Fruit fly (Drosophila melanogaster) whole organism, embryonic: ENCODE measurements around the gene EndoGI.

ENCODE experiments used
- Atf3 ChIP-seq: fragments of 200-800 bp; sonication (Bioruptor generic); optimal IDR thresholded peaks from 3 replicates; lab custom pipeline; 2016; ENCODE audit warnings: missing biosample characterization, missing genetic modification characterization
- CG10959 ChIP-seq: fragments of 200-800 bp; sonication (Bioruptor generic); IDR thresholded peaks from 2 replicates; pipeline ENCODE4 v1.3.6; 2022; ENCODE audit warnings: missing biosample characterization, missing genetic modification characterization
- CG10979 ChIP-seq: fragments of 200-800 bp; sonication (Bioruptor generic); optimal IDR thresholded peaks from 2 replicates; lab custom pipeline; 2018; ENCODE audit warnings: missing biosample characterization, mild to moderate bottlenecking, missing genetic modification characterization, moderate library complexity
- CG11093 ChIP-seq: fragments of 200-800 bp; sonication (Bioruptor generic); IDR thresholded peaks from 3 replicates; pipeline ENCODE4 v1.3.6; 2022; ENCODE audit warnings: missing biosample characterization, missing genetic modification characterization
- CG12299 ChIP-seq: fragments of 200-800 bp; sonication (Bioruptor generic); optimal IDR thresholded peaks from 2 replicates; lab custom pipeline; 2018; ENCODE audit warnings: missing biosample characterization, mild to moderate bottlenecking, missing genetic modification characterization
- CG12744 ChIP-seq: fragments of 200-800 bp; sonication (Bioruptor generic); optimal IDR thresholded peaks from 2 replicates; lab custom pipeline; 2016; ENCODE audit warnings: missing biosample characterization, missing genetic modification characterization
- CG13624 ChIP-seq: fragments of 200-800 bp; sonication (Bioruptor generic); optimal IDR thresholded peaks from 2 replicates; lab custom pipeline; 2016; ENCODE audit warnings: missing biosample characterization, missing genetic modification characterization
- CG14710 ChIP-seq: fragments of 200-800 bp; sonication (Bioruptor generic); optimal IDR thresholded peaks from 3 replicates; lab custom pipeline; 2019; ENCODE audit warnings: missing biosample characterization, mild to moderate bottlenecking, missing genetic modification characterization, moderate library complexity
- CG15269 ChIP-seq: fragments of 200-800 bp; sonication (Bioruptor generic); optimal IDR thresholded peaks from 2 replicates; lab custom pipeline; 2018; ENCODE audit warnings: missing biosample characterization, mild to moderate bottlenecking, missing genetic modification characterization, moderate library complexity
- CG16779 ChIP-seq: fragments of 200-800 bp; sonication (Bioruptor generic); IDR thresholded peaks from 2 replicates; pipeline ENCODE4 v1.3.6; 2022; ENCODE audit warnings: missing biosample characterization, missing genetic modification characterization
- CG17361 ChIP-seq: fragments of 200-800 bp; sonication (Bioruptor generic); IDR thresholded peaks from 3 replicates; pipeline ENCODE4 v1.3.6; 2022; ENCODE audit warnings: missing biosample characterization, missing genetic modification characterization
- CG17385 ChIP-seq: fragments of 200-800 bp; sonication (Bioruptor generic); optimal IDR thresholded peaks from 3 replicates; lab custom pipeline; 2018; ENCODE audit warnings: missing biosample characterization, mild to moderate bottlenecking, missing genetic modification characterization
- CG18619 ChIP-seq: fragments of 200-800 bp; sonication (Bioruptor generic); optimal IDR thresholded peaks from 3 replicates; lab custom pipeline; 2017; ENCODE audit warnings: missing biosample characterization, mild to moderate bottlenecking, missing genetic modification characterization
- CG2712 ChIP-seq: fragments of 200-800 bp; optimal IDR thresholded peaks from 3 replicates; lab custom pipeline; 2019; ENCODE audit warnings: missing biosample characterization, mild to moderate bottlenecking, missing genetic modification characterization, moderate library complexity
- CG30020 ChIP-seq: fragments of 200-800 bp; optimal IDR thresholded peaks from 2 replicates; lab custom pipeline; 2019; ENCODE audit warnings: missing biosample characterization, mild to moderate bottlenecking, missing genetic modification characterization, moderate library complexity
- CG34376 ChIP-seq: fragments of 200-800 bp; sonication (Bioruptor generic); optimal IDR thresholded peaks from 2 replicates; lab custom pipeline; 2018; ENCODE audit warnings: missing biosample characterization, mild to moderate bottlenecking, missing genetic modification characterization
- CG6254 ChIP-seq: fragments of 200-800 bp; sonication (Bioruptor generic); optimal IDR thresholded peaks from 3 replicates; lab custom pipeline; 2017; ENCODE audit warnings: mild to moderate bottlenecking, missing biosample characterization, missing genetic modification reagents, missing genetic modification characterization
- CG7745 ChIP-seq: fragments of 200-800 bp; sonication (Bioruptor generic); optimal IDR thresholded peaks from 2 replicates; lab custom pipeline; 2018; ENCODE audit warnings: missing biosample characterization, mild to moderate bottlenecking, missing genetic modification characterization, moderate library complexity
- D ChIP-seq, 2 experiments: fragments of 200-800 bp in 1 of 2; fragments of >200 bp in 1 of 2; sonication (Bioruptor generic) in 1 of 2; optimal IDR thresholded peaks; 2 replicates in 1 of 2; 3 replicates in 1 of 2; lab custom pipeline; 2017; ENCODE audit warnings: mild to moderate bottlenecking in 1 of 2, missing biosample characterization in 1 of 2, missing genetic modification characterization in 1 of 2, missing genetic modification reagents in 1 of 2
- E2f1 ChIP-seq: fragments of 200-800 bp; sonication (Bioruptor generic); IDR thresholded peaks from 2 replicates; pipeline ENCODE4 v1.3.6; 2022; ENCODE audit warnings: missing biosample characterization, missing genetic modification characterization
- HHEX ChIP-seq: fragments of 200-800 bp; sonication (Bioruptor generic); optimal IDR thresholded peaks from 3 replicates; lab custom pipeline; 2017; ENCODE audit warnings: missing biosample characterization, mild to moderate bottlenecking, missing genetic modification characterization, missing genetic modification reagents
- Hey ChIP-seq: fragments of 200-800 bp; sonication (Bioruptor generic); optimal IDR thresholded peaks from 3 replicates; lab custom pipeline; 2018; ENCODE audit warnings: missing biosample characterization, mild to moderate bottlenecking, missing genetic modification characterization
- Hr39 ChIP-seq: fragments of >200 bp; optimal IDR thresholded peaks from 2 replicates; lab custom pipeline; 2017
- Jarid2 ChIP-seq: fragments of 200-800 bp; sonication (Bioruptor generic); optimal IDR thresholded peaks from 3 replicates; lab custom pipeline; 2017; ENCODE audit warnings: mild to moderate bottlenecking, missing biosample characterization, missing genetic modification reagents, missing genetic modification characterization
- MESR4 ChIP-seq: fragments of 200-800 bp; sonication (Bioruptor generic); optimal IDR thresholded peaks from 2 replicates; lab custom pipeline; 2018; ENCODE audit warnings: missing biosample characterization, mild to moderate bottlenecking, missing genetic modification characterization, moderate library complexity
- Meics ChIP-seq: fragments of 200-800 bp; sonication (Bioruptor generic); optimal IDR thresholded peaks from 2 replicates; lab custom pipeline; 2017; ENCODE audit warnings: missing biosample characterization, mild to moderate bottlenecking, missing genetic modification characterization
- Mes4 ChIP-seq: fragments of 200-800 bp; sonication (Bioruptor generic); optimal IDR thresholded peaks from 2 replicates; lab custom pipeline; 2016; ENCODE audit warnings: missing biosample characterization, missing genetic modification characterization
- Mrtf ChIP-seq: fragments of 200-800 bp; sonication (Bioruptor generic); IDR thresholded peaks from 3 replicates; pipeline ENCODE4 v1.3.6; 2022; ENCODE audit warnings: missing biosample characterization, missing genetic modification characterization
- NFAT ChIP-seq: fragments of 200-800 bp; sonication (Bioruptor generic); IDR thresholded peaks from 2 replicates; pipeline ENCODE4 v1.3.6; 2022; ENCODE audit warnings: missing biosample characterization, missing genetic modification characterization
- Nf-YA ChIP-seq: fragments of 200-800 bp; sonication (Bioruptor generic); IDR thresholded peaks from 2 replicates; pipeline ENCODE4 v1.3.6; 2022; ENCODE audit warnings: missing biosample characterization, missing genetic modification characterization
- Oaz ChIP-seq: fragments of 200-800 bp; sonication (Bioruptor generic); IDR thresholded peaks from 2 replicates; pipeline ENCODE4 v1.3.6; 2022; ENCODE audit warnings: missing biosample characterization, missing genetic modification characterization
- Ptx1 ChIP-seq: fragments of 200-800 bp; sonication (Bioruptor generic); IDR thresholded peaks from 2 replicates; pipeline ENCODE4 v1.3.6; 2022; ENCODE audit warnings: missing biosample characterization, missing genetic modification characterization
- Sox100B ChIP-seq: fragments of 200-800 bp; sonication (Bioruptor generic); optimal IDR thresholded peaks from 3 replicates; lab custom pipeline; 2018; ENCODE audit warnings: missing biosample characterization, mild to moderate bottlenecking, missing genetic modification characterization
- ac ChIP-seq: fragments of 200-800 bp; sonication (Bioruptor generic); optimal IDR thresholded peaks from 3 replicates; lab custom pipeline; 2017; ENCODE audit warnings: missing biosample characterization, mild to moderate bottlenecking, missing genetic modification characterization
- ap ChIP-seq: fragments of 200-800 bp; sonication (Bioruptor generic); IDR thresholded peaks from 2 replicates; pipeline ENCODE4 v1.3.6; 2022; ENCODE audit warnings: missing biosample characterization, missing genetic modification characterization
- ara ChIP-seq: fragments of 200-800 bp; sonication (Bioruptor generic); IDR thresholded peaks from 2 replicates; pipeline ENCODE4 v1.3.6; 2022; ENCODE audit warnings: missing biosample characterization, missing genetic modification characterization
- br ChIP-seq: fragments of >200 bp; optimal IDR thresholded peaks from 2 replicates; lab custom pipeline; 2017
- disco-r ChIP-seq: fragments of 200-800 bp; sonication (Bioruptor generic); optimal IDR thresholded peaks from 2 replicates; lab custom pipeline; 2016; ENCODE audit warnings: missing biosample characterization, missing genetic modification characterization
- dpn ChIP-seq, 2 experiments: fragments of 200-800 bp; sonication (Bioruptor generic); optimal IDR thresholded peaks; 3 replicates each; lab custom pipeline; 2016; ENCODE audit warnings: missing biosample characterization in 2 of 2, missing genetic modification characterization in 2 of 2
- en ChIP-seq: fragments of 200-800 bp; sonication (Bioruptor generic); optimal IDR thresholded peaks from 2 replicates; lab custom pipeline; 2016; ENCODE audit warnings: missing biosample characterization, missing genetic modification characterization
- exex ChIP-seq: fragments of 200-800 bp; sonication (Bioruptor generic); optimal IDR thresholded peaks from 4 replicates; lab custom pipeline; 2018; ENCODE audit warnings: missing biosample characterization, mild to moderate bottlenecking, missing genetic modification characterization, moderate library complexity
- fd96Cb ChIP-seq: fragments of 200-800 bp; sonication (Bioruptor generic); optimal IDR thresholded peaks from 2 replicates; lab custom pipeline; 2018; ENCODE audit warnings: missing biosample characterization, mild to moderate bottlenecking, missing genetic modification characterization, moderate library complexity
- gro ChIP-seq: fragments of 200-800 bp; sonication (Bioruptor generic); optimal IDR thresholded peaks from 2 replicates; lab custom pipeline; 2016; ENCODE audit warnings: missing biosample characterization, missing genetic modification characterization
- lov ChIP-seq, 2 experiments: fragments of 200-800 bp in 1 of 2; fragments of >200 bp in 1 of 2; sonication (Bioruptor generic) in 1 of 2; IDR thresholded peaks in 1 of 2; optimal IDR thresholded peaks in 1 of 2; 2 replicates in 1 of 2; 3 replicates in 1 of 2; pipeline versions ENCODE4 v1.3.6 to Lab custom; 2017 to 2022; ENCODE audit warnings: missing biosample characterization in 1 of 2, missing genetic modification characterization in 1 of 2
- org-1 ChIP-seq: fragments of 200-800 bp; sonication (Bioruptor generic); optimal IDR thresholded peaks from 2 replicates; lab custom pipeline; 2017; ENCODE audit warnings: missing biosample characterization, missing genetic modification characterization
- sens ChIP-seq: fragments of 200-800 bp; sonication (Bioruptor generic); peaks from one replicate; lab custom pipeline; 2016; ENCODE audit warnings: missing biosample characterization, missing genetic modification characterization
- slp2 ChIP-seq: fragments of 200-800 bp; sonication (Bioruptor generic); optimal IDR thresholded peaks from 2 replicates; lab custom pipeline; 2016; ENCODE audit warnings: missing biosample characterization, missing genetic modification characterization
- tgo ChIP-seq: fragments of 200-800 bp; sonication (Bioruptor generic); IDR thresholded peaks from 3 replicates; pipeline ENCODE4 v1.3.6; 2022; ENCODE audit warnings: missing biosample characterization, missing genetic modification characterization
- unpg ChIP-seq: fragments of 200-800 bp; sonication (Bioruptor generic); optimal IDR thresholded peaks from 3 replicates; lab custom pipeline; 2018; ENCODE audit warnings: missing biosample characterization, mild to moderate bottlenecking, missing genetic modification characterization, moderate library complexity
- z ChIP-seq: fragments of 200-800 bp; sonication (Bioruptor generic); IDR thresholded peaks from 3 replicates; pipeline ENCODE4 v1.3.6; 2022; ENCODE audit warnings: missing biosample characterization, missing genetic modification characterization

Gene EndoGI

dm6 chr2L:16307026-16307703 lies 49.7 kb downstream of the EndoGI start, which contains the start of the genes CG5861 and Syx5 (continued):
- no peak for TF ChIP-seq CG6254 (GFP tag; lab: Kevin White, UChicago)
- no peak for TF ChIP-seq Jarid2 (GFP tag; lab: Kevin White, UChicago)
- peak; percentile 75 for TF ChIP-seq CG34376
- TF ChIP-seq Hey (tag; lab: Kevin White, UChicago): no peak
- TF ChIP-seq CG11093 (GFP tag; lab: Robert Waterston, UW): no peak
- no peak for TF ChIP-seq ac (GFP tag; lab: Kevin White, UChicago)
- TF ChIP-seq exex (tag; lab: Kevin White, UChicago): peak; percentile 63
- peak; percentile 46 for TF ChIP-seq CG17385 (GFP tag; lab: Kevin White, UChicago)
- peak; percentile 64 for TF ChIP-seq Ptx1
- no peak for TF ChIP-seq Mrtf (GFP tag; lab: Robert Waterston, UW)
- TF ChIP-seq slp2 (GFP tag; lab: Kevin White, UChicago): no peak
- TF ChIP-seq Hr39 (lab: Kevin White, UChicago): no peak
- TF ChIP-seq gro (GFP tag; lab: Kevin White, UChicago): no peak
- TF ChIP-seq CG2712: peak; percentile 79
- peak; percentile 56; the same call in 2 of the 3 replicates for TF ChIP-seq tgo (GFP tag; lab: Robert Waterston, UW)
- TF ChIP-seq HHEX (GFP tag; lab: Kevin White, UChicago): no peak
- TF ChIP-seq Nf-YA (GFP tag; lab: Robert Waterston, UW): no peak
- TF ChIP-seq CG12299 (tag; lab: Kevin White, UChicago): peak; percentile 38
- TF ChIP-seq CG12744 (GFP tag; lab: Kevin White, UChicago): no peak
- peak; percentile 55 for TF ChIP-seq NFAT (GFP tag; lab: Robert Waterston, UW)
- no peak for TF ChIP-seq E2f1 (GFP tag; lab: Robert Waterston, UW)
- TF ChIP-seq Atf3: no peak
- TF ChIP-seq ara (GFP tag; lab: Robert Waterston, UW): no peak
- no peak for TF ChIP-seq lov (optimal IDR thresholded peaks at IDR 0.05; lab: Kevin White, UChicago)
- no peak for TF ChIP-seq lov (GFP tag; IDR thresholded peaks at IDR 0.05; lab: Robert Waterston, UW)
- TF ChIP-seq CG14710 (tag; lab: Kevin White, UChicago): peak; percentile 78
- TF ChIP-seq D (optimal IDR thresholded peaks at IDR 0.05; lab: Kevin White, UChicago): no peak
- TF ChIP-seq D (GFP tag; optimal IDR thresholded peaks at IDR 0.05; lab: Kevin White, UChicago): no peak
- peak; percentile 43 for TF ChIP-seq CG18619
- no peak for TF ChIP-seq CG15269
- peak; percentile 96 for TF ChIP-seq z (GFP tag; lab: Robert Waterston, UW)
- TF ChIP-seq disco-r (GFP tag; lab: Kevin White, UChicago): no peak
- TF ChIP-seq org-1 (GFP tag; lab: Kevin White, UChicago): no peak
- no peak for TF ChIP-seq CG13624 (GFP tag; lab: Kevin White, UChicago)
- peak in 1 of 2 experiments; percentile 72 for TF ChIP-seq dpn (GFP tag; optimal IDR thresholded peaks at IDR 0.05; lab: Kevin White, UChicago)
- peak; percentile 66 for TF ChIP-seq MESR4 (GFP tag; lab: Kevin White, UChicago)
- no peak for TF ChIP-seq ap
- TF ChIP-seq CG10959 (GFP tag; lab: Robert Waterston, UW): no peak
- TF ChIP-seq fd96Cb (tag; lab: Kevin White, UChicago): peak; percentile 26
- no peak for TF ChIP-seq br (lab: Kevin White, UChicago)
- peak; percentile 53 for TF ChIP-seq Sox100B (GFP tag; lab: Kevin White, UChicago)
- peak; percentile 64 for TF ChIP-seq unpg (GFP tag; lab: Kevin White, UChicago)
- no peak for TF ChIP-seq en (GFP tag; lab: Kevin White, UChicago)
- TF ChIP-seq Oaz (GFP tag; lab: Robert Waterston, UW): no peak
- peak; percentile 77 for TF ChIP-seq CG30020 (tag; lab: Kevin White, UChicago)
- peak; percentile 69 for TF ChIP-seq sens (GFP tag; lab: Kevin White, UChicago)
- TF ChIP-seq Mes4 (GFP tag; lab: Kevin White, UChicago): no peak
- peak; percentile 65 for TF ChIP-seq Meics (GFP tag; lab: Kevin White, UChicago)
- TF ChIP-seq CG10979 (tag; lab: Kevin White, UChicago): peak; percentile 59
- TF ChIP-seq CG16779: no peak
- peak; percentile 80 for TF ChIP-seq CG7745
- TF ChIP-seq CG17361: peak; percentile 57; the same call in 2 of the 3 replicates
